Worm (Caenorhabditis elegans): ENCODE results near the gene F08F3.4.

ce11 chrV:5427860-5428259 is 17.1 kb downstream of the F08F3.4 start, which contains the start of gene rhr-1:
- TF ChIP-seq alr-1 (tag; optimal IDR thresholded peaks at IDR 0.05) = no peak
- TF ChIP-seq aly-2 (tag; optimal IDR thresholded peaks at IDR 0.05) = no peak
- no peak for TF ChIP-seq unc-62 (GFP tag; optimal IDR thresholded peaks at IDR 0.05)
- TF ChIP-seq mdl-1 (tag; optimal IDR thresholded peaks at IDR 0.05) = no peak
- no peak for TF ChIP-seq dmd-4 (tag; optimal IDR thresholded peaks at IDR 0.05)
